Worm (Caenorhabditis elegans): Measurements from ENCODE around the gene T07A9.14.
A peak's percentile ranks its signal among the peaks of the same experiment; 100 is the strongest.
"Not testable (repeated sequence)": the region's sequence is repeated elsewhere in the genome, so short reads cannot be mapped to it uniquely, and the experiment has no call there.

- TF ChIP-seq unc-86 (tag; optimal IDR thresholded peaks at IDR 0.05): peak; percentile 93
- TF ChIP-seq dsc-1 (tag; optimal IDR thresholded peaks at IDR 0.05): peak; percentile 85
- TF ChIP-seq fkh-10 (GFP tag; optimal IDR thresholded peaks at IDR 0.05): peak; percentile 78
- peak in 1 of 2 experiments; percentile 91 for TF ChIP-seq ztf-11 (tag; optimal IDR thresholded peaks at IDR 0.05)
- TF ChIP-seq snpc-4 (tag; optimal IDR thresholded peaks at IDR 0.05): peak; percentile 66
- TF ChIP-seq aha-1 (tag; optimal IDR thresholded peaks at IDR 0.05): peak; percentile 34
- TF ChIP-seq aly-2 (tag; optimal IDR thresholded peaks at IDR 0.05): not testable (repeated sequence)
- TF ChIP-seq nhr-237 (tag; optimal IDR thresholded peaks at IDR 0.05): peak; percentile 73
- TF ChIP-seq egl-13 (tag; optimal IDR thresholded peaks at IDR 0.05): peak; percentile 76
These were observed 1.2 kb upstream of the T07A9.14 start, which contains the start of gene rps-24 for ce11 chrIV:385150-385937.

All from whole organism, L1 larva.